Fruit fly (Drosophila melanogaster) whole organism, embryonic: Measurements from ENCODE around the gene ATPsynCF6L.
A peak's percentile ranks its signal among the peaks of the same experiment; 100 is the strongest.

Experiments
- grn ChIP-seq: fragments of 200-800 bp; sonication (Bioruptor generic); optimal IDR thresholded peaks from 3 replicates; lab custom pipeline; 2017; ENCODE audit warnings: missing biosample characterization, missing genetic modification characterization
- phol ChIP-seq: fragments of 200-800 bp; sonication (Bioruptor generic); optimal IDR thresholded peaks from 3 replicates; lab custom pipeline; 2018; ENCODE audit warnings: missing biosample characterization, mild to moderate bottlenecking, missing genetic modification characterization, moderate library complexity
- pzg ChIP-seq: fragments of 200-800 bp; sonication (Bioruptor generic); optimal IDR thresholded peaks from 3 replicates; lab custom pipeline; 2018; ENCODE audit warnings: missing biosample characterization, mild to moderate bottlenecking, missing genetic modification characterization, moderate library complexity

- no peak for TF ChIP-seq grn (GFP tag; lab: Kevin White, UChicago)
- no peak for TF ChIP-seq pzg (GFP tag; lab: Kevin White, UChicago)
- TF ChIP-seq phol (tag; lab: Kevin White, UChicago): peak; percentile 26
Observed at dm6 chr3L:4978945-4979344, 33.0 kb downstream of the ATPsynCF6L start.
